Fruit fly (Drosophila melanogaster) whole organism, embryonic: ENCODE measurements around the gene CG32440.

Source experiments
- CG17361 ChIP-seq: fragments of 200-800 bp; sonication (Bioruptor generic); IDR thresholded peaks from 3 replicates; pipeline ENCODE4 v1.3.6; 2022; ENCODE audit warnings: missing biosample characterization, missing genetic modification characterization
- CG3407 ChIP-seq: fragments of 200-800 bp; sonication (Bioruptor generic); optimal IDR thresholded peaks from 2 replicates; lab custom pipeline; 2018; ENCODE audit warnings: missing biosample characterization, mild to moderate bottlenecking, missing genetic modification characterization
- Dip3 ChIP-seq: fragments of 200-800 bp; sonication (Bioruptor generic); optimal IDR thresholded peaks from 3 replicates; lab custom pipeline; 2016; ENCODE audit warnings: missing biosample characterization, missing genetic modification characterization
- Hand ChIP-seq: fragments of 200-800 bp; sonication (Bioruptor generic); optimal IDR thresholded peaks from 2 replicates; lab custom pipeline; 2017; ENCODE audit warnings: mild to moderate bottlenecking, missing biosample characterization, missing genetic modification reagents, missing genetic modification characterization
- ase ChIP-seq: fragments of 200-800 bp; sonication (Bioruptor generic); IDR thresholded peaks from 3 replicates; pipeline ENCODE4 v1.3.6; 2022; ENCODE audit warnings: missing biosample characterization, missing genetic modification characterization
- cg ChIP-seq: fragments of 200-800 bp; sonication (Bioruptor generic); optimal IDR thresholded peaks from 3 replicates; lab custom pipeline; 2019; ENCODE audit warnings: missing biosample characterization, mild to moderate bottlenecking, missing genetic modification characterization, moderate library complexity
- ci ChIP-seq: fragments of 200-800 bp; sonication (Bioruptor generic); IDR thresholded peaks from 3 replicates; pipeline ENCODE4 v1.3.6; 2022; ENCODE audit warnings: missing biosample characterization, missing genetic modification characterization
- danr ChIP-seq: fragments of 200-800 bp; sonication (Bioruptor generic); IDR thresholded peaks from 2 replicates; pipeline ENCODE4 v1.3.6; 2022; ENCODE audit warnings: missing biosample characterization, missing genetic modification characterization
- kay ChIP-seq: fragments of 200-800 bp; sonication (Bioruptor generic); optimal IDR thresholded peaks from 2 replicates; lab custom pipeline; 2016; ENCODE audit warnings: missing biosample characterization, missing genetic modification characterization

DNA sequence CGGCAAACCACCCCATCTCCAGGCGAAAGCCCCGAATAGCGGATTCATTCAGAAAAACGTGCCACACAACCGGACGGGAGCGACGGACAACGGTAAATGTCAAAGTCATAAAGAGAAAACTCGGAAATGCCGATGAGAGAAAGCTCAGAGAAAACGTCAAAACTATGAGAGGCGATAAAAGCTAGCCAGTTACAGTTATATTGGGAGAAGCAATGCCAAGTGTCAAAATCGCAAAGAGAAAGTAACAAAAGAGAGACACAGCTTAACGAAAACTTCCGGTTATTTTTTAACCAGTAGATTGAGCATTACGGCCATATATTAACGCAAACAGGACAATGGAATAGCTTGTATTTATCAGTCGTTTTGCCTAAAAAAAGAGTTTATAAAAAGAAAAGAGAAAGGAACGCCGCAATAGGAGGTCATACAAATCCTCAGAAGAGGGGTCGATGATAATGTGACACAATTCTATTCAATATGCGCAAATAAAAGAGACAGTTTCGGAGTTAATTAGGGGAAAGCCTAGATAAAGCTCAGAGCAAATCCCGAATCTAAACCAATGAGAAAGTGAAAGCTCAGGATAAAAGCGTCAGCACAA, 40.6 kb upstream of the CG32440 start:
- no peak for TF ChIP-seq CG17361 (GFP tag; lab: Robert Waterston, UW)
- no peak for TF ChIP-seq cg (GFP tag; lab: Kevin White, UChicago)
- TF ChIP-seq kay: no peak
- TF ChIP-seq ase (GFP tag; lab: Robert Waterston, UW): no peak
- no peak for TF ChIP-seq Dip3 (GFP tag; lab: Kevin White, UChicago)
- TF ChIP-seq danr: no peak
- TF ChIP-seq ci: no peak
- no peak for TF ChIP-seq Hand
- no peak for TF ChIP-seq CG3407 (GFP tag; lab: Kevin White, UChicago)
